Fruit fly (Drosophila melanogaster) whole organism, prepupa: Measurements from ENCODE around the gene CG43072.

Experiments used
- Blimp-1 ChIP-seq: fragments of 200-800 bp; sonication (Bioruptor generic); optimal IDR thresholded peaks from 3 replicates; lab custom pipeline; 2017; ENCODE audit warnings: missing biosample characterization, missing genetic modification characterization, mild to moderate bottlenecking, moderate library complexity, missing genetic modification reagents
- CG10669 ChIP-seq: fragments of 200-800 bp; sonication (Bioruptor generic); optimal IDR thresholded peaks from 3 replicates; lab custom pipeline; 2018; ENCODE audit warnings: missing biosample characterization, mild to moderate bottlenecking, missing genetic modification characterization, moderate library complexity
- CG11294 ChIP-seq: fragments of 200-800 bp; sonication (Bioruptor generic); IDR thresholded peaks from 2 replicates; pipeline ENCODE4 v1.3.6; 2022; ENCODE audit warnings: missing biosample characterization, missing genetic modification characterization
- CG11762 ChIP-seq: fragments of 200-800 bp; sonication (Bioruptor generic); optimal IDR thresholded peaks from 3 replicates; lab custom pipeline; 2016; ENCODE audit warnings: missing biosample characterization, missing genetic modification characterization; ENCODE audit not compliant: insufficient read depth
- CG11902 ChIP-seq: fragments of 200-800 bp; sonication (Bioruptor generic); optimal IDR thresholded peaks from 3 replicates; lab custom pipeline; 2016; ENCODE audit warnings: missing biosample characterization, missing genetic modification characterization
- CG15336 ChIP-seq: fragments of 200-800 bp; sonication (Bioruptor generic); IDR thresholded peaks from 2 replicates; pipeline ENCODE4 v1.3.6; 2022; ENCODE audit warnings: missing biosample characterization, missing genetic modification characterization
- CG3032 ChIP-seq: fragments of 200-800 bp; optimal IDR thresholded peaks from 2 replicates; lab custom pipeline; 2019; ENCODE audit warnings: missing biosample characterization, mild to moderate bottlenecking, missing genetic modification characterization, moderate library complexity
- CG31627 ChIP-seq: fragments of 200-800 bp; sonication (Bioruptor generic); optimal IDR thresholded peaks from 3 replicates; lab custom pipeline; 2016; ENCODE audit warnings: missing biosample characterization, missing genetic modification characterization
- CG34406 ChIP-seq: fragments of 200-800 bp; sonication (Bioruptor generic); optimal IDR thresholded peaks from 3 replicates; lab custom pipeline; 2016; ENCODE audit warnings: missing biosample characterization, missing genetic modification characterization
- CG6163 ChIP-seq: fragments of 200-800 bp; sonication (Bioruptor generic); IDR thresholded peaks from 3 replicates; pipeline ENCODE4 v1.3.6; 2022; ENCODE audit warnings: missing biosample characterization, missing genetic modification characterization
- CG6854 ChIP-seq: fragments of 200-800 bp; sonication (Bioruptor generic); optimal IDR thresholded peaks from 2 replicates; lab custom pipeline; 2017; ENCODE audit warnings: missing biosample characterization, mild to moderate bottlenecking, missing genetic modification characterization
- CG7368 ChIP-seq: fragments of 200-800 bp; sonication (Bioruptor generic); optimal IDR thresholded peaks from 3 replicates; lab custom pipeline; 2016; ENCODE audit warnings: missing biosample characterization, missing genetic modification characterization
- CG8319 ChIP-seq: fragments of 200-800 bp; sonication (Bioruptor generic); optimal IDR thresholded peaks from 3 replicates; lab custom pipeline; 2016; ENCODE audit warnings: missing biosample characterization, missing genetic modification characterization
- CG9139 ChIP-seq: fragments of 200-800 bp; sonication (Bioruptor generic); optimal IDR thresholded peaks from 3 replicates; lab custom pipeline; 2017; ENCODE audit warnings: missing biosample characterization, mild to moderate bottlenecking, missing genetic modification characterization
- Eip75B ChIP-seq: fragments of 200-800 bp; sonication (Bioruptor generic); optimal IDR thresholded peaks from 3 replicates; lab custom pipeline; 2016; ENCODE audit warnings: missing biosample characterization, missing genetic modification characterization
- Eip78C ChIP-seq: fragments of 200-800 bp; sonication (Bioruptor generic); peaks from one replicate; lab custom pipeline; 2016; ENCODE audit warnings: missing biosample characterization, missing genetic modification characterization
- Ets96B ChIP-seq: fragments of 200-800 bp; optimal IDR thresholded peaks from 2 replicates; lab custom pipeline; 2019; ENCODE audit warnings: missing biosample characterization, mild to moderate bottlenecking, missing genetic modification characterization, moderate library complexity
- Hr39 ChIP-seq: fragments of 200-800 bp; sonication (Bioruptor generic); optimal IDR thresholded peaks from 2 replicates; lab custom pipeline; 2016; ENCODE audit warnings: missing biosample characterization, missing genetic modification characterization
- Hr4 ChIP-seq: fragments of 200-800 bp; sonication (Bioruptor generic); optimal IDR thresholded peaks from 3 replicates; lab custom pipeline; 2016; ENCODE audit warnings: missing biosample characterization, missing genetic modification characterization
- Lpt ChIP-seq: fragments of 200-800 bp; sonication (Bioruptor generic); optimal IDR thresholded peaks from 3 replicates; lab custom pipeline; 2016; ENCODE audit warnings: missing biosample characterization, missing genetic modification characterization
- Met ChIP-seq: fragments of 200-800 bp; sonication (Bioruptor generic); optimal IDR thresholded peaks from 3 replicates; lab custom pipeline; 2016; ENCODE audit warnings: missing biosample characterization, missing genetic modification characterization
- OdsH ChIP-seq: fragments of 200-800 bp; sonication (Bioruptor generic); optimal IDR thresholded peaks from 3 replicates; lab custom pipeline; 2016; ENCODE audit warnings: missing biosample characterization, missing genetic modification characterization
- Smox ChIP-seq: fragments of 200-800 bp; sonication (Bioruptor generic); optimal IDR thresholded peaks from 3 replicates; lab custom pipeline; 2016; ENCODE audit warnings: missing biosample characterization, missing genetic modification characterization
- Sox15 ChIP-seq: fragments of 200-800 bp; sonication (Bioruptor generic); optimal IDR thresholded peaks from 3 replicates; lab custom pipeline; 2016; ENCODE audit warnings: missing biosample characterization, missing genetic modification characterization
- achi ChIP-seq: fragments of 200-800 bp; sonication (Bioruptor generic); optimal IDR thresholded peaks from 3 replicates; lab custom pipeline; 2016; ENCODE audit warnings: missing biosample characterization, missing genetic modification characterization
- cyc ChIP-seq: fragments of 200-800 bp; sonication (Bioruptor generic); optimal IDR thresholded peaks from 3 replicates; lab custom pipeline; 2016; ENCODE audit warnings: missing biosample characterization, missing genetic modification characterization
- dac ChIP-seq: fragments of 200-800 bp; sonication (Bioruptor generic); optimal IDR thresholded peaks from 2 replicates; lab custom pipeline; 2017; ENCODE audit warnings: missing biosample characterization, mild to moderate bottlenecking, missing genetic modification characterization
- dsx ChIP-seq: fragments of 200-800 bp; optimal IDR thresholded peaks from 3 replicates; lab custom pipeline; 2019; ENCODE audit warnings: missing biosample characterization, mild to moderate bottlenecking, missing genetic modification characterization, moderate library complexity; ENCODE audit not compliant: poor library complexity, severe bottlenecking
- eg ChIP-seq: fragments of 200-800 bp; sonication (Bioruptor generic); IDR thresholded peaks from 3 replicates; pipeline ENCODE4 v1.3.6; 2022; ENCODE audit warnings: missing biosample characterization, missing genetic modification characterization
- esn ChIP-seq: fragments of 200-800 bp; sonication (Bioruptor generic); optimal IDR thresholded peaks from 2 replicates; lab custom pipeline; 2016; ENCODE audit warnings: missing biosample characterization, mild to moderate bottlenecking, missing genetic modification characterization, moderate library complexity
- fd59A ChIP-seq: fragments of 200-800 bp; sonication (Bioruptor generic); optimal IDR thresholded peaks from 2 replicates; lab custom pipeline; 2017; ENCODE audit warnings: missing biosample characterization, mild to moderate bottlenecking, missing genetic modification characterization, missing genetic modification reagents
- fkh ChIP-seq: fragments of 200-800 bp; sonication (Bioruptor generic); optimal IDR thresholded peaks from 3 replicates; lab custom pipeline; 2017; ENCODE audit warnings: missing biosample characterization, mild to moderate bottlenecking, missing genetic modification characterization, moderate library complexity
- lz ChIP-seq: fragments of 200-800 bp; sonication (Bioruptor generic); optimal IDR thresholded peaks from 3 replicates; lab custom pipeline; 2016; ENCODE audit warnings: missing biosample characterization, missing genetic modification characterization
- pdm3 ChIP-seq: fragments of 200-800 bp; sonication (Bioruptor generic); optimal IDR thresholded peaks from 3 replicates; lab custom pipeline; 2016; ENCODE audit warnings: missing biosample characterization, missing genetic modification characterization
- salr ChIP-seq, 2 experiments: fragments of 200-800 bp; sonication (Bioruptor generic); optimal IDR thresholded peaks; 3 replicates each; lab custom pipeline; 2016 to 2018; ENCODE audit warnings: missing biosample characterization in 2 of 2, missing genetic modification characterization in 2 of 2, mild to moderate bottlenecking in 1 of 2
- ss ChIP-seq, 2 experiments: fragments of 200-800 bp; sonication (Bioruptor generic); optimal IDR thresholded peaks; 2 replicates in 1 of 2; 3 replicates in 1 of 2; lab custom pipeline; 2017 to 2018; ENCODE audit warnings: mild to moderate bottlenecking in 2 of 2, missing biosample characterization in 2 of 2, missing genetic modification characterization in 2 of 2, moderate library complexity in 1 of 2
- svp ChIP-seq: fragments of 200-800 bp; sonication (Bioruptor generic); peaks from one replicate; lab custom pipeline; 2016; ENCODE audit warnings: missing biosample characterization, missing genetic modification characterization
- vri ChIP-seq: fragments of 200-800 bp; sonication (Bioruptor generic); optimal IDR thresholded peaks from 3 replicates; lab custom pipeline; 2016; ENCODE audit warnings: missing biosample characterization, mild to moderate bottlenecking, missing genetic modification characterization

Gene CG43072

dm6 chr3L:21053763-21054162 lies 11.9 kb upstream of the CG43072 start (continued):
- TF ChIP-seq ss (GFP tag; optimal IDR thresholded peaks at IDR 0.05; lab: Kevin White, UChicago) (no peak), CG15336 (GFP tag; lab: Robert Waterston, UW) (peak; percentile 76), salr (GFP tag; optimal IDR thresholded peaks at IDR 0.05; lab: Kevin White, UChicago) (peak in 1 of 2 experiments; percentile 26), CG6854 (no peak), OdsH (GFP tag; lab: Kevin White, UChicago) (peak; percentile 43), CG11762 (GFP tag; lab: Kevin White, UChicago) (peak; percentile 12), Hr39 (GFP tag; lab: Kevin White, UChicago) (peak; percentile 36), Blimp-1 (GFP tag; lab: Kevin White, UChicago) (no peak), Eip75B (GFP tag; lab: Kevin White, UChicago) (no peak), CG31627 (GFP tag; lab: Kevin White, UChicago) (peak; percentile 25), esn (GFP tag; lab: Kevin White, UChicago) (peak; percentile 49), fd59A (GFP tag; lab: Kevin White, UChicago) (no peak), CG11294 (GFP tag; lab: Robert Waterston, UW) (no peak), Met (GFP tag; lab: Kevin White, UChicago) (peak; percentile 61), achi (GFP tag; lab: Kevin White, UChicago) (peak; percentile 43), CG7368 (no peak), dsx (no peak), CG10669 (GFP tag; lab: Kevin White, UChicago) (no peak), vri (GFP tag; lab: Kevin White, UChicago) (no peak), lz (GFP tag; lab: Kevin White, UChicago) (peak; percentile 31), fkh (GFP tag; lab: Kevin White, UChicago) (no peak), Hr4 (GFP tag; lab: Kevin White, UChicago) (peak; percentile 67), CG11902 (no peak)

- TF ChIP-seq OdsH (GFP tag; lab: Kevin White, UChicago) (no peak), dsx (no peak), lz (GFP tag; lab: Kevin White, UChicago) (no peak), Smox (GFP tag; lab: Kevin White, UChicago) (no peak), CG7368 (no peak), esn (GFP tag; lab: Kevin White, UChicago) (no peak), CG6163 (no peak), salr (GFP tag; optimal IDR thresholded peaks at IDR 0.05; lab: Kevin White, UChicago) (no peak), eg (no peak), Blimp-1 (GFP tag; lab: Kevin White, UChicago) (peak; percentile 91), Eip78C (peak; percentile 61), cyc (no peak), Lpt (GFP tag; lab: Kevin White, UChicago) (no peak), fd59A (GFP tag; lab: Kevin White, UChicago) (no peak)
These were observed 11.3 kb upstream of the CG43072 start for dm6 chr3L:21054188-21054893.

dm6 chr3L:21054894-21055270 lies 10.8 kb upstream of the CG43072 start:
- TF ChIP-seq CG8319 (GFP tag; lab: Kevin White, UChicago) (no peak), Hr4 (GFP tag; lab: Kevin White, UChicago) (no peak), dac (no peak), CG34406 (GFP tag; lab: Kevin White, UChicago) (no peak), pdm3 (GFP tag; lab: Kevin White, UChicago) (no peak), Lpt (GFP tag; lab: Kevin White, UChicago) (no peak), Ets96B (tag; lab: Kevin White, UChicago) (no peak), fkh (GFP tag; lab: Kevin White, UChicago) (no peak), svp (GFP tag; lab: Kevin White, UChicago) (no peak), CG15336 (GFP tag; lab: Robert Waterston, UW) (no peak), CG3032 (tag; lab: Kevin White, UChicago) (no peak), achi (GFP tag; lab: Kevin White, UChicago) (no peak), Smox (GFP tag; lab: Kevin White, UChicago) (no peak), CG9139 (no peak), Sox15 (GFP tag; lab: Kevin White, UChicago) (no peak), Met (GFP tag; lab: Kevin White, UChicago) (no peak), CG6854 (no peak), CG11902 (no peak)
